Worm (Caenorhabditis elegans): ENCODE data around the gene C25F9.5.

Gene C25F9.5

DNA sequence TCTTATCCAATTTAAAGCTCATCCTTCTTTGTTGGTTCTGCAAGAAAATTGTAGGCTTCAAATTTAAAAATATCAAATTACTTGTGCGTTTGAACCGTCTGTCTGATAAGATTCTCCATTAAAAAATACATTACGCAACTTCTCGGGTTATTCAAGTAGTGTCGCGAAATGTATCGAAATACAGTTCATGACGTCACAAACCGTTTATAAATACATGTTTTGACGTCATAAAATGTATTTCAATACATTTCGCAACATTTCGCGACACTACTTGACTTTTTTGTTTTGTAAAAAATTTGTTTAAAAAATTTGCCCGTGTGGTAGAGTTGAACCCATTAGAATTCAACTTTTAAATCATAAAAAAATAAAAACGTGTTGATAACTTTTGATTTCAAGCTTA lies 32.9 kb upstream of the C25F9.5 start:
- TF ChIP-seq isw-1 (GFP tag; IDR thresholded peaks at IDR 0.05) = no peak
- no peak for TF ChIP-seq xbp-1 (tag; optimal IDR thresholded peaks at IDR 0.05)

DNA sequence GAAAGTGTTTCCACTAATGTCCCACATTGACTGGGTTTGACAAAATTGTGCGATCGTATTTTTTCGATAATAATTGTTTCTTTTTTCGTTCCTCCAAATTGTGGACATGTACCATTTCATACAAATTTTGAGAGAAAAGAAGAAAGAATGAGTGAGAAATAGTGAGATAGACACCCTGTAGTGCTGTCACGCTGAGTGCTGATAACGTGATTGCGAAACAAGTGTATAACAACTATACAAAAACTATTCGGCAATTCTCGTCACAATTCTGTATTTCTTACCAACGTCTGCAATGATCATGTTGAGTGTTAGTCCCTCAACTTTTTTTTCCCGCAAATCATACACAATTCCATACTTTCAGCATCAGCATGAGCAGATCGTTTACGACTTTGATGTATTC lies 25.6 kb upstream of the C25F9.5 start, which contains the start of gene C25F9.14:
Gene C25F9.14, plus strand, starts transcription at position 178 of the 400 bp plus-strand sequence.
- TF ChIP-seq nhr-12 (tag; optimal IDR thresholded peaks at IDR 0.05) (no peak), efl-1 (optimal IDR thresholded peaks at IDR 0.05) (no peak), efl-1 (GFP tag; optimal IDR thresholded peaks at IDR 0.05 in 1 of 2) (peak in 1 of 2 experiments; percentile 21)

- TF ChIP-seq xbp-1 (tag; optimal IDR thresholded peaks at IDR 0.05) (no peak), efl-1 (optimal IDR thresholded peaks at IDR 0.05) (no peak), efl-1 (GFP tag; optimal IDR thresholded peaks at IDR 0.05 in 1 of 2) (peak in 1 of 2 experiments; percentile 40), lin-35 (GFP tag; optimal IDR thresholded peaks at IDR 0.05) (peak in 1 of 2 experiments; percentile 15), nhr-47 (tag; optimal IDR thresholded peaks at IDR 0.05) (no peak)
Observed at ce11 chrV:19433806-19434437, 23.3 kb upstream of the C25F9.5 start, which contains the start of gene C25F9.16. TSS of gene C25F9.16 (plus strand) at chrV:19434387.

ce11 chrV:19432972-19433371 lies 22.3 kb upstream of the C25F9.5 start, which contains the start of gene C25F9.11:
TSS of gene C25F9.11 (minus strand) at chrV:19433072.
- TF ChIP-seq blmp-1 (tag; optimal IDR thresholded peaks at IDR 0.05) = no peak
- no peak for TF ChIP-seq nhr-77 (tag; optimal IDR thresholded peaks at IDR 0.05)
- no peak for TF ChIP-seq elt-3 (tag; optimal IDR thresholded peaks at IDR 0.05)
- no peak for TF ChIP-seq fkh-8 (tag; optimal IDR thresholded peaks at IDR 0.05)

- peak; percentile 14 for TF ChIP-seq elt-2 (tag; optimal IDR thresholded peaks at IDR 0.05)
- no peak for TF ChIP-seq nhr-77 (tag; optimal IDR thresholded peaks at IDR 0.05)
Observed at ce11 chrV:19432030-19432429, 21.4 kb upstream of the C25F9.5 start.

DNA sequence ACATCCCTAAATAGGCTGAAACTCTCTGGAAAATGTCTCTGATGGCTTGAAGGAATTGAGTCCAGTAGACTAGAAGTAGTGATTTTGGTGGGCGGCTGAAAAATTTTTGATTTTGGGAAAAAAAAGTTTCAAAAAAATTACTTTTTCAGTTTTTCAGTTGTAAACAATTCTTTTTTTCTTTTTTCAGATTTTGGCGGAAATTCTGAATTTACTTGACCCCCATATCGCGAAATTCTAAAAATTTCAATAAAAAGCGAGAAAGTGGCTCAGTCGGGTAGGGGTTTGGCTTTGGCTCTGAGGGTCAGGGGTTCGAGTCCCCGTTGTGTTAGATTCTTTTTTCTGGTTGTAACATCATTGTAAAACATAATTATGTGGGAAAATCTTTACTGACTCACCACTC lies 20.4 kb upstream of the C25F9.5 start, which contains the start of gene srw-85:
Gene srw-85, minus strand, starts transcription at position 101 of the 400 bp plus-strand sequence.
- TF ChIP-seq nhr-71 (tag; optimal IDR thresholded peaks at IDR 0.05) (no peak), lin-15B (tag; optimal IDR thresholded peaks at IDR 0.05) (no peak), mab-9 (GFP tag; IDR thresholded peaks at IDR 0.05) (no peak), lin-35 (GFP tag; optimal IDR thresholded peaks at IDR 0.05) (no peak), hlh-4 (tag; optimal IDR thresholded peaks at IDR 0.05) (no peak), mef-2 (tag; optimal IDR thresholded peaks at IDR 0.05) (no peak), nhr-76 (tag; optimal IDR thresholded peaks at IDR 0.05) (no peak), unc-30 (tag; optimal IDR thresholded peaks at IDR 0.05) (no peak), nhr-28 (tag; optimal IDR thresholded peaks at IDR 0.05) (no peak), nhr-85 (tag) (no peak), elt-3 (tag; optimal IDR thresholded peaks at IDR 0.05) (no peak), ceh-8 (GFP tag; optimal IDR thresholded peaks at IDR 0.05) (no peak), sptf-1 (tag; optimal IDR thresholded peaks at IDR 0.05) (no peak), xbp-1 (tag; optimal IDR thresholded peaks at IDR 0.05) (no peak), lir-3 (tag; optimal IDR thresholded peaks at IDR 0.05; ENCODE audit: poor library complexity) (no peak), fkh-8 (tag; optimal IDR thresholded peaks at IDR 0.05) (no peak)

DNA sequence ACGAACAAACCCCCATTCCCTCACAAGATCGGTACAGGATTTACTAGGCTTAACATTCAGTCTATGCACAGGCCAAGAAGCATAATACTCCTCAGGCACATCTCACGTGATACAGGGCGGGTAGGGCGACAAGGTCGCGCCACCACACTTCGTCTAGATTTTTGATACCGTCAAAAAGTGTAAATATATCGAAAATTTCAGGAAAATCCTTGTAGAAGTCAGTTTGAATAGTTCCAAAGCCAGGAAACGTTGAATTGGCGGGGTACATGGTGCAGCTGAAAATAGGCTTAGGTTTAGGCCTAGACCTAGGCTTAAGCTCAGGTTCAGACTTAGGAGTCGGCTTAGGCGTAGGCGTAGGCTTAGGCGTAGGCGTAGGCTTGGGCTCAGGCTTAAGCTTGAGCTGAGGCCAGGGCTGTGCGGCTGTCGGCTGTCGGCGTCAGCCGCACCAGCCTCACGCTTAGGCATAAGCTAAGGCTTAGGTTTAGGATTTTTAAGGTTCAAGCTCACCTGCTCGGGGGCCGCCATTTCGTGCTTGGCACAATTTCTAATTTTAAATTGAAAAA lies 19.8 kb upstream of the C25F9.5 start:
- no peak for TF ChIP-seq nhr-77 (tag; optimal IDR thresholded peaks at IDR 0.05)
- TF ChIP-seq nhr-19 (GFP tag; conservative IDR thresholded peaks at IDR 0.05) = 0 out of 2 replicates have a peak, but pooled peaks have one; percentile 6
- no peak for TF ChIP-seq ces-1 (GFP tag; optimal IDR thresholded peaks at IDR 0.05)
- no peak for TF ChIP-seq hlh-17 (GFP tag; optimal IDR thresholded peaks at IDR 0.05; ENCODE audit: borderline replicate concordance)

All from whole organism, L1 larva.